Fruit fly (Drosophila melanogaster) whole organism, embryonic: ENCODE results near the gene Syx5.

Source experiments
- Atf3 ChIP-seq: fragments of 200-800 bp; sonication (Bioruptor generic); optimal IDR thresholded peaks from 3 replicates; lab custom pipeline; 2016; ENCODE audit warnings: missing biosample characterization, missing genetic modification characterization
- Bteb2 ChIP-seq: fragments of 200-800 bp; sonication (Bioruptor generic); optimal IDR thresholded peaks from 2 replicates; lab custom pipeline; 2016; ENCODE audit warnings: missing biosample characterization, missing genetic modification characterization
- CG11085 ChIP-seq: fragments of 200-800 bp; sonication (Bioruptor generic); IDR thresholded peaks from 2 replicates; pipeline ENCODE4 v1.3.6; 2022; ENCODE audit warnings: missing biosample characterization, missing genetic modification characterization
- CG11695 ChIP-seq: fragments of 200-800 bp; sonication (Bioruptor generic); IDR thresholded peaks from 3 replicates; pipeline ENCODE4 v1.3.6; 2022; ENCODE audit warnings: missing biosample characterization, missing genetic modification characterization
- CG14441 ChIP-seq: fragments of 200-800 bp; sonication (Bioruptor generic); IDR thresholded peaks from 2 replicates; pipeline ENCODE4 v1.3.6; 2022; ENCODE audit warnings: missing biosample characterization, missing genetic modification characterization
- CG18764 ChIP-seq: fragments of 200-800 bp; sonication (Bioruptor generic); optimal IDR thresholded peaks from 3 replicates; lab custom pipeline; 2016; ENCODE audit warnings: missing biosample characterization, missing genetic modification characterization
- CG2678 ChIP-seq: fragments of 200-800 bp; sonication (Bioruptor generic); optimal IDR thresholded peaks from 3 replicates; lab custom pipeline; 2019; ENCODE audit warnings: missing biosample characterization, mild to moderate bottlenecking, missing genetic modification characterization, moderate library complexity
- CG31224 ChIP-seq: fragments of 200-800 bp; sonication (Bioruptor generic); IDR thresholded peaks from 2 replicates; pipeline ENCODE4 v1.3.6; 2022; ENCODE audit warnings: missing biosample characterization, missing genetic modification characterization
- CG33557 ChIP-seq: fragments of 200-800 bp; sonication (Bioruptor generic); optimal IDR thresholded peaks from 2 replicates; lab custom pipeline; 2019; ENCODE audit warnings: missing biosample characterization, mild to moderate bottlenecking, missing genetic modification characterization, moderate library complexity
- CG4328 ChIP-seq: fragments of 200-800 bp; sonication (Bioruptor generic); optimal IDR thresholded peaks from 3 replicates; lab custom pipeline; 2017; ENCODE audit warnings: missing biosample characterization, missing genetic modification reagents, missing genetic modification characterization
- CG8388 ChIP-seq: fragments of 200-800 bp; sonication (Bioruptor generic); optimal IDR thresholded peaks from 2 replicates; lab custom pipeline; 2019; ENCODE audit warnings: missing biosample characterization, mild to moderate bottlenecking, missing genetic modification characterization, moderate library complexity
- CG8924 ChIP-seq: fragments of 200-800 bp; optimal IDR thresholded peaks from 3 replicates; lab custom pipeline; 2019; ENCODE audit warnings: missing biosample characterization, mild to moderate bottlenecking, missing genetic modification characterization, moderate library complexity
- CG8944 ChIP-seq: fragments of 200-800 bp; sonication (Bioruptor generic); optimal IDR thresholded peaks from 3 replicates; lab custom pipeline; 2016; ENCODE audit warnings: missing biosample characterization, missing genetic modification characterization
- CG9437 ChIP-seq: fragments of 200-800 bp; sonication (Bioruptor generic); optimal IDR thresholded peaks from 2 replicates; lab custom pipeline; 2018; ENCODE audit warnings: missing biosample characterization, mild to moderate bottlenecking, missing genetic modification characterization
- CG9727 ChIP-seq: fragments of 200-800 bp; sonication (Bioruptor generic); optimal IDR thresholded peaks from 3 replicates; lab custom pipeline; 2017; ENCODE audit warnings: missing biosample characterization, mild to moderate bottlenecking, missing genetic modification characterization
- Dek ChIP-seq: fragments of 200-800 bp; sonication (Bioruptor generic); optimal IDR thresholded peaks from 3 replicates; lab custom pipeline; 2019; ENCODE audit warnings: missing biosample characterization, mild to moderate bottlenecking, missing genetic modification characterization, moderate library complexity
- Dll ChIP-seq: fragments of 200-800 bp; sonication (Bioruptor generic); IDR thresholded peaks from 4 replicates; pipeline ENCODE4 v1.3.6; 2022; ENCODE audit warnings: missing biosample characterization, missing genetic modification characterization; ENCODE audit not compliant: partially characterized antibody
- HLH4C ChIP-seq: fragments of 200-800 bp; sonication (Bioruptor generic); IDR thresholded peaks from 3 replicates; pipeline ENCODE4 v1.3.6; 2022; ENCODE audit warnings: missing biosample characterization, missing genetic modification characterization; ENCODE audit not compliant: partially characterized antibody
- Max ChIP-seq: fragments of 200-800 bp; sonication (Bioruptor generic); optimal IDR thresholded peaks from 2 replicates; lab custom pipeline; 2016; ENCODE audit warnings: missing biosample characterization, mild to moderate bottlenecking, missing genetic modification characterization
- NC2β ChIP-seq: fragments of 200-800 bp; sonication (Bioruptor generic); optimal IDR thresholded peaks from 2 replicates; lab custom pipeline; 2016; ENCODE audit warnings: missing biosample characterization, missing genetic modification characterization
- NFAT ChIP-seq: fragments of 200-800 bp; sonication (Bioruptor generic); IDR thresholded peaks from 2 replicates; pipeline ENCODE4 v1.3.6; 2022; ENCODE audit warnings: missing biosample characterization, missing genetic modification characterization
- Nf-YA ChIP-seq: fragments of 200-800 bp; sonication (Bioruptor generic); IDR thresholded peaks from 2 replicates; pipeline ENCODE4 v1.3.6; 2022; ENCODE audit warnings: missing biosample characterization, missing genetic modification characterization
- NfI ChIP-seq: fragments of 200-800 bp; sonication (Bioruptor generic); optimal IDR thresholded peaks from 3 replicates; lab custom pipeline; 2018; ENCODE audit warnings: missing biosample characterization, mild to moderate bottlenecking, missing genetic modification characterization, moderate library complexity
- Rfx ChIP-seq: fragments of 200-800 bp; sonication (Bioruptor generic); IDR thresholded peaks from 2 replicates; pipeline ENCODE4 v1.3.6; 2022; ENCODE audit warnings: missing biosample characterization, missing genetic modification characterization
- Sin3A ChIP-seq: fragments of >200 bp; optimal IDR thresholded peaks from 2 replicates; lab custom pipeline; 2018
- Sox100B ChIP-seq: fragments of 200-800 bp; sonication (Bioruptor generic); optimal IDR thresholded peaks from 3 replicates; lab custom pipeline; 2018; ENCODE audit warnings: missing biosample characterization, mild to moderate bottlenecking, missing genetic modification characterization
- Sry-β ChIP-seq: fragments of 200-800 bp; sonication (Bioruptor generic); optimal IDR thresholded peaks from 2 replicates; lab custom pipeline; 2018; ENCODE audit warnings: missing biosample characterization, mild to moderate bottlenecking, missing genetic modification characterization, moderate library complexity
- Tbp ChIP-seq: fragments of >200 bp; optimal IDR thresholded peaks from 2 replicates; lab custom pipeline; 2018; ENCODE audit warnings: missing biosample characterization, missing genetic modification characterization
- ato ChIP-seq: fragments of 200-800 bp; sonication (Bioruptor generic); IDR thresholded peaks from 2 replicates; pipeline ENCODE4 v1.3.6; 2022; ENCODE audit warnings: missing biosample characterization, missing genetic modification characterization; ENCODE audit not compliant: partially characterized antibody
- bsh ChIP-seq, 2 experiments: fragments of 200-800 bp; sonication (Bioruptor generic); optimal IDR thresholded peaks; 2 replicates each; lab custom pipeline; 2017 to 2018; ENCODE audit warnings: mild to moderate bottlenecking in 2 of 2, missing biosample characterization in 2 of 2, missing genetic modification characterization in 2 of 2, moderate library complexity in 1 of 2
- cas ChIP-seq: fragments of 200-800 bp; sonication (Bioruptor generic); IDR thresholded peaks from 2 replicates; pipeline ENCODE4 v1.3.6; 2022; ENCODE audit warnings: missing biosample characterization, missing genetic modification characterization
- crp ChIP-seq, 2 experiments: fragments of 200-800 bp; sonication (Bioruptor generic); optimal IDR thresholded peaks; 2 replicates in 1 of 2; 3 replicates in 1 of 2; lab custom pipeline; 2017; ENCODE audit warnings: missing biosample characterization in 2 of 2, missing genetic modification characterization in 2 of 2, mild to moderate bottlenecking in 1 of 2, moderate library complexity in 1 of 2
- dysf ChIP-seq: fragments of 200-800 bp; sonication (Bioruptor generic); IDR thresholded peaks from 3 replicates; pipeline ENCODE4 v1.3.6; 2022; ENCODE audit warnings: missing biosample characterization, missing genetic modification characterization
- hkb ChIP-seq, 2 experiments: fragments of 200-800 bp in 1 of 2; fragments of >200 bp in 1 of 2; sonication (Bioruptor generic) in 1 of 2; IDR thresholded peaks in 1 of 2; optimal IDR thresholded peaks in 1 of 2; 2 replicates each; pipeline versions ENCODE4 v1.3.6 to Lab custom; 2017 to 2022; ENCODE audit warnings: missing biosample characterization in 1 of 2, missing genetic modification characterization in 1 of 2
- knrl ChIP-seq: fragments of 200-800 bp; sonication (Bioruptor generic); IDR thresholded peaks from 3 replicates; pipeline ENCODE4 v1.3.6; 2022; ENCODE audit warnings: missing biosample characterization, missing genetic modification characterization; ENCODE audit not compliant: partially characterized antibody
- mld ChIP-seq: fragments of 200-800 bp; sonication (Bioruptor generic); IDR thresholded peaks from 3 replicates; pipeline ENCODE4 v1.3.6; 2022; ENCODE audit warnings: missing biosample characterization, missing genetic modification characterization; ENCODE audit not compliant: partially characterized antibody
- nmo ChIP-seq: fragments of 200-800 bp; sonication (Bioruptor generic); optimal IDR thresholded peaks from 2 replicates; lab custom pipeline; 2018; ENCODE audit warnings: missing biosample characterization, mild to moderate bottlenecking, missing genetic modification characterization, moderate library complexity
- pzg ChIP-seq: fragments of 200-800 bp; sonication (Bioruptor generic); optimal IDR thresholded peaks from 3 replicates; lab custom pipeline; 2018; ENCODE audit warnings: missing biosample characterization, mild to moderate bottlenecking, missing genetic modification characterization, moderate library complexity
- row ChIP-seq: fragments of 200-800 bp; sonication (Bioruptor generic); IDR thresholded peaks from 3 replicates; pipeline ENCODE4 v1.3.6; 2022; ENCODE audit warnings: missing biosample characterization, missing genetic modification characterization
- scrt ChIP-seq: fragments of 200-800 bp; sonication (Bioruptor generic); optimal IDR thresholded peaks from 2 replicates; lab custom pipeline; 2018; ENCODE audit warnings: missing biosample characterization, mild to moderate bottlenecking, missing genetic modification characterization, moderate library complexity
- slp2 ChIP-seq: fragments of 200-800 bp; sonication (Bioruptor generic); optimal IDR thresholded peaks from 2 replicates; lab custom pipeline; 2016; ENCODE audit warnings: missing biosample characterization, missing genetic modification characterization
- sna ChIP-seq: fragments of 200-800 bp; sonication (Bioruptor generic); IDR thresholded peaks from 2 replicates; pipeline ENCODE4 v1.3.6; 2022; ENCODE audit warnings: missing biosample characterization, missing genetic modification characterization; ENCODE audit not compliant: partially characterized antibody
- sob ChIP-seq: fragments of 200-800 bp; sonication (Bioruptor generic); IDR thresholded peaks from 2 replicates; pipeline ENCODE4 v1.3.6; 2022; ENCODE audit warnings: missing biosample characterization, missing genetic modification characterization
- ssp ChIP-seq: fragments of 200-800 bp; sonication (Bioruptor generic); IDR thresholded peaks from 2 replicates; pipeline ENCODE4 v1.3.6; 2022; ENCODE audit warnings: missing biosample characterization, missing genetic modification characterization
- tap ChIP-seq: fragments of 200-800 bp; optimal IDR thresholded peaks from 3 replicates; lab custom pipeline; 2019; ENCODE audit warnings: missing biosample characterization, mild to moderate bottlenecking, missing genetic modification characterization, moderate library complexity
- wek ChIP-seq: fragments of 200-800 bp; sonication (Bioruptor generic); optimal IDR thresholded peaks from 3 replicates; lab custom pipeline; 2018; ENCODE audit warnings: missing biosample characterization, mild to moderate bottlenecking, missing genetic modification characterization, moderate library complexity
- z ChIP-seq: fragments of 200-800 bp; sonication (Bioruptor generic); IDR thresholded peaks from 3 replicates; pipeline ENCODE4 v1.3.6; 2022; ENCODE audit warnings: missing biosample characterization, missing genetic modification characterization
- zfh1 ChIP-seq: fragments of 200-800 bp; sonication (Bioruptor generic); IDR thresholded peaks from 3 replicates; pipeline ENCODE4 v1.3.6; 2022; ENCODE audit warnings: missing biosample characterization, missing genetic modification characterization

Syx5 gene

DNA sequence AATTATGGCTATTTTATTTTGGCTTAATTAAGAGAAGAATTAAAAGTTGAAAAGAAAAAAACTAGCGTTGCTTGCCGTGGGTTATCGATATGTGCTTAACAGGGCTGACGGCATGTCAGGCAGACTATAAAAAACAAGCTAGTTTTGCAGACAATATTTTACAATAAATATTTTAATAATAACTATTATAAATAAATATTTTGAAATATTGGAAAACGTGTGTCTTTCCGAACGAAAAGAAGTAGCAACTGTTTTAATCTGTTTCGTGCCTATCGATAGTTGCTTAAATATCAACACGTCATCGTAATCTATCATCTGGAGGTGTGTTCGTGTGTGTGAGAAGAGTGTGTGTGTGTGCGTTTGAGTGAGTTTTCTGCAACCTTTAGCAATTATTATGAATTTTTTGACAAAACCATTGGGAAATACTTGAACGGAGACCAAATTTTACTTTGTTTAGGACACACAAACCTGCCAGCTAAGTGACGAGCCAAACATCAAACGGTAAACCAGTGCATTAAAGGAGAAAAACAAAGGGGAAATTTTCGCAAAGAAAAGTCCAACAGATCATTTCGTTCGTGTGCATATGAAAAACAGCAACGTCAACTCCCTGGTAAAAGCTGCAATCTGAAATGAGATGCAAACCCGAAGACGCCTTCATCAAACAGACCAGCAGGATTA lies at the start of gene Syx5, which contains the start of gene CG5861 (continued):
- TF ChIP-seq CG8944 (no peak), tap (tag; lab: Kevin White, UChicago) (peak; percentile 57), Sox100B (GFP tag; lab: Kevin White, UChicago) (peak; percentile 53), Dek (no peak), CG4328 (GFP tag; lab: Kevin White, UChicago) (peak; percentile 52), nmo (GFP tag; lab: Kevin White, UChicago) (peak; percentile 72), hkb (optimal IDR thresholded peaks at IDR 0.05; lab: Kevin White, UChicago) (no peak), hkb (GFP tag; IDR thresholded peaks at IDR 0.05; lab: Robert Waterston, UW) (peak; percentile 66), pzg (GFP tag; lab: Kevin White, UChicago) (peak; percentile 68), Rfx (peak; percentile 69; the same call in 1 of the 2 replicates), z (GFP tag; lab: Robert Waterston, UW) (peak; percentile 96), Tbp (GFP tag; lab: Kevin White, UChicago) (no peak), CG31224 (GFP tag; lab: Robert Waterston, UW) (peak; percentile 39; the same call in 1 of the 2 replicates), zfh1 (GFP tag; lab: Robert Waterston, UW) (peak; percentile 67; the same call in 1 of the 3 replicates), NC2β (no peak), Sin3A (lab: Kevin White, UChicago) (peak; percentile 0), CG18764 (GFP tag; lab: Kevin White, UChicago) (peak; percentile 29), sna (GFP tag; lab: Robert Waterston, UW) (peak; percentile 95), ssp (0 out of 2 replicates have a peak, but pooled peaks have one; percentile 28), slp2 (GFP tag; lab: Kevin White, UChicago) (no peak), Sry-β (GFP tag; lab: Kevin White, UChicago) (peak; percentile 85), NfI (peak; percentile 72), cas (GFP tag; lab: Robert Waterston, UW) (0 out of 2 replicates have a peak, but pooled peaks have one; percentile 27), crp (GFP tag; optimal IDR thresholded peaks at IDR 0.05; lab: Kevin White, UChicago) (peak in 1 of 2 experiments; percentile 75), sob (GFP tag; lab: Robert Waterston, UW) (peak; percentile 68; the same call in 1 of the 2 replicates), NFAT (GFP tag; lab: Robert Waterston, UW) (peak; percentile 55), row (GFP tag; lab: Robert Waterston, UW) (peak; percentile 86), ato (GFP tag; lab: Robert Waterston, UW) (peak; percentile 78; the same call in 1 of the 2 replicates), CG14441 (GFP tag; lab: Robert Waterston, UW) (peak; percentile 58; the same call in 1 of the 2 replicates), CG9727 (GFP tag; lab: Kevin White, UChicago) (peak; percentile 45), CG9437 (GFP tag; lab: Kevin White, UChicago) (peak; percentile 7), CG33557 (GFP tag; lab: Kevin White, UChicago) (peak; percentile 59), Dll (peak; percentile 98), CG11085 (GFP tag; lab: Robert Waterston, UW) (peak; percentile 64), Max (GFP tag; lab: Kevin White, UChicago) (peak; percentile 45), wek (GFP tag; lab: Kevin White, UChicago) (no peak), Atf3 (GFP tag; lab: Kevin White, UChicago) (no peak), Bteb2 (GFP tag; lab: Kevin White, UChicago) (peak; percentile 2), CG2678 (tag; lab: Kevin White, UChicago) (peak; percentile 74), mld (GFP tag; lab: Robert Waterston, UW) (peak; percentile 71; the same call in 2 of the 3 replicates), CG8924 (peak; percentile 79), Nf-YA (GFP tag; lab: Robert Waterston, UW) (no peak), scrt (GFP tag; lab: Kevin White, UChicago) (peak; percentile 62), CG11695 (peak; percentile 21; the same call in 1 of the 3 replicates), CG8388 (GFP tag; lab: Kevin White, UChicago) (peak; percentile 47), bsh (GFP tag; optimal IDR thresholded peaks at IDR 0.05; lab: Kevin White, UChicago) (peak in 1 of 2 experiments; percentile 56), HLH4C (peak; percentile 91), dysf (0 out of 3 replicates have a peak, but pooled peaks have one; percentile 24), knrl (GFP tag; lab: Robert Waterston, UW) (peak; percentile 88)
